Worm (Caenorhabditis elegans): ENCODE measurements around the gene pld-1.

- TF ChIP-seq lsy-2 (tag; optimal IDR thresholded peaks at IDR 0.05) (no peak), ZK337.2 (GFP tag; IDR thresholded peaks at IDR 0.05) (no peak), pqm-1 (tag; optimal IDR thresholded peaks at IDR 0.05) (no peak), aly-2 (tag; optimal IDR thresholded peaks at IDR 0.05) (no peak), lin-13 (GFP tag; optimal IDR thresholded peaks at IDR 0.05) (no peak), skn-1 (tag; optimal IDR thresholded peaks at IDR 0.05) (no peak)
These were observed 23.6 kb downstream of the pld-1 start, which contains the start of gene C27A2.8 for ce11 chrII:5067927-5068326.

Measured in whole organism, L4 larva.